Fruit fly (Drosophila melanogaster) whole organism, embryonic: ENCODE data around the gene CG6962.

Experiments
- ATbp ChIP-seq: fragments of 200-800 bp; sonication (Bioruptor generic); optimal IDR thresholded peaks from 2 replicates; lab custom pipeline; 2017; ENCODE audit warnings: missing biosample characterization, mild to moderate bottlenecking, missing genetic modification characterization, missing genetic modification reagents
- Adf1 ChIP-seq: fragments of 200-800 bp; sonication (Bioruptor generic); IDR thresholded peaks from 2 replicates; pipeline ENCODE4 v1.3.6; 2022; ENCODE audit warnings: missing biosample characterization, missing genetic modification characterization
- Antp ChIP-seq: fragments of 200-800 bp; sonication (Bioruptor generic); optimal IDR thresholded peaks from 3 replicates; lab custom pipeline; 2016; ENCODE audit warnings: missing biosample characterization, missing genetic modification characterization
- B-H1 ChIP-seq: fragments of 200-800 bp; sonication (Bioruptor generic); IDR thresholded peaks from 3 replicates; pipeline ENCODE4 v1.3.6; 2022; ENCODE audit warnings: missing biosample characterization, missing genetic modification characterization
- BEAF-32 ChIP-seq: fragments of 200-800 bp; sonication (Bioruptor generic); optimal IDR thresholded peaks from 3 replicates; lab custom pipeline; 2017; ENCODE audit warnings: missing biosample characterization, missing genetic modification characterization, mild to moderate bottlenecking, moderate library complexity, missing genetic modification reagents
- CG1024 ChIP-seq: fragments of 200-800 bp; sonication (Bioruptor generic); IDR thresholded peaks from 2 replicates; pipeline ENCODE4 v1.3.6; 2022; ENCODE audit warnings: missing biosample characterization, missing genetic modification characterization
- CG10462 ChIP-seq: fragments of 200-800 bp; sonication (Bioruptor generic); optimal IDR thresholded peaks from 2 replicates; lab custom pipeline; 2016; ENCODE audit warnings: missing biosample characterization, missing genetic modification characterization
- CG10543 ChIP-seq: fragments of 200-800 bp; sonication (Bioruptor generic); optimal IDR thresholded peaks from 3 replicates; lab custom pipeline; 2017; ENCODE audit warnings: missing biosample characterization, mild to moderate bottlenecking, missing genetic modification characterization, moderate library complexity
- CG10979 ChIP-seq: fragments of 200-800 bp; sonication (Bioruptor generic); optimal IDR thresholded peaks from 2 replicates; lab custom pipeline; 2018; ENCODE audit warnings: missing biosample characterization, mild to moderate bottlenecking, missing genetic modification characterization, moderate library complexity
- CG11398 ChIP-seq: fragments of 200-800 bp; sonication (Bioruptor generic); optimal IDR thresholded peaks from 2 replicates; lab custom pipeline; 2016; ENCODE audit warnings: missing biosample characterization, missing genetic modification characterization
- CG15696 ChIP-seq: fragments of 200-800 bp; sonication (Bioruptor generic); optimal IDR thresholded peaks from 2 replicates; lab custom pipeline; 2019; ENCODE audit warnings: missing biosample characterization, mild to moderate bottlenecking, missing genetic modification characterization, moderate library complexity
- CG16863 ChIP-seq: fragments of 200-800 bp; sonication (Bioruptor generic); optimal IDR thresholded peaks from 3 replicates; lab custom pipeline; 2016; ENCODE audit warnings: missing biosample characterization, missing genetic modification characterization
- CG18476 ChIP-seq: fragments of 200-800 bp; sonication (Bioruptor generic); optimal IDR thresholded peaks from 2 replicates; lab custom pipeline; 2016; ENCODE audit warnings: missing biosample characterization, mild to moderate bottlenecking, missing genetic modification characterization
- CG2120 ChIP-seq: fragments of 200-800 bp; sonication (Bioruptor generic); optimal IDR thresholded peaks from 3 replicates; lab custom pipeline; 2016; ENCODE audit warnings: missing biosample characterization, missing genetic modification characterization
- CG30431 ChIP-seq: fragments of 200-800 bp; sonication (Bioruptor generic); optimal IDR thresholded peaks from 2 replicates; lab custom pipeline; 2017; ENCODE audit warnings: missing biosample characterization, missing genetic modification characterization
- CG32767 ChIP-seq: fragments of 200-800 bp; sonication (Bioruptor generic); IDR thresholded peaks from 2 replicates; pipeline ENCODE4 v1.3.6; 2022; ENCODE audit warnings: missing biosample characterization, missing genetic modification characterization
- CG3838 ChIP-seq: fragments of 200-800 bp; sonication (Bioruptor generic); optimal IDR thresholded peaks from 3 replicates; lab custom pipeline; 2016; ENCODE audit warnings: missing biosample characterization, missing genetic modification characterization
- CG4360 ChIP-seq: fragments of 200-800 bp; sonication (Bioruptor generic); IDR thresholded peaks from 2 replicates; pipeline ENCODE4 v1.3.6; 2022; ENCODE audit warnings: missing biosample characterization, missing genetic modification characterization
- CG6765 ChIP-seq: fragments of 200-800 bp; sonication (Bioruptor generic); optimal IDR thresholded peaks from 3 replicates; lab custom pipeline; 2017; ENCODE audit warnings: missing biosample characterization, mild to moderate bottlenecking, missing genetic modification characterization
- CG7372 ChIP-seq: fragments of 200-800 bp; sonication (Bioruptor generic); IDR thresholded peaks from 2 replicates; pipeline ENCODE4 v1.3.6; 2022; ENCODE audit warnings: missing biosample characterization, missing genetic modification characterization
- CG7928 ChIP-seq: fragments of 200-800 bp; sonication (Bioruptor generic); optimal IDR thresholded peaks from 2 replicates; lab custom pipeline; 2017; ENCODE audit warnings: missing biosample characterization, mild to moderate bottlenecking, missing genetic modification characterization
- CrebB ChIP-seq: fragments of 200-800 bp; sonication (Bioruptor generic); optimal IDR thresholded peaks from 3 replicates; lab custom pipeline; 2018; ENCODE audit warnings: missing biosample characterization, mild to moderate bottlenecking, missing genetic modification characterization
- Fer2 ChIP-seq: fragments of 200-800 bp; sonication (Bioruptor generic); optimal IDR thresholded peaks from 2 replicates; lab custom pipeline; 2018; ENCODE audit warnings: missing biosample characterization, mild to moderate bottlenecking, missing genetic modification characterization, moderate library complexity
- Lhr ChIP-seq: fragments of 200-800 bp; sonication (Bioruptor generic); optimal IDR thresholded peaks from 3 replicates; lab custom pipeline; 2017; ENCODE audit warnings: mild to moderate bottlenecking, missing biosample characterization, missing genetic modification reagents, missing genetic modification characterization
- Med ChIP-seq: fragments of 200-800 bp; sonication (Bioruptor generic); peaks from one replicate; lab custom pipeline; 2016; ENCODE audit warnings: missing biosample characterization, missing genetic modification characterization, mild to moderate bottlenecking, inconsistent platforms, moderate library complexity
- NC2β ChIP-seq: fragments of 200-800 bp; sonication (Bioruptor generic); optimal IDR thresholded peaks from 2 replicates; lab custom pipeline; 2016; ENCODE audit warnings: missing biosample characterization, missing genetic modification characterization
- Pdp1 ChIP-seq, 2 experiments: fragments of 200-800 bp; sonication (Bioruptor generic); optimal IDR thresholded peaks; 3 replicates each; lab custom pipeline; 2016; ENCODE audit warnings: missing biosample characterization in 2 of 2, missing genetic modification characterization in 2 of 2, mild to moderate bottlenecking in 1 of 2, moderate library complexity in 1 of 2
- Ssrp ChIP-seq: fragments of 200-800 bp; sonication (Bioruptor generic); optimal IDR thresholded peaks from 2 replicates; lab custom pipeline; 2018; ENCODE audit warnings: missing biosample characterization, mild to moderate bottlenecking, missing genetic modification characterization, moderate library complexity
- Stat92E ChIP-seq, 3 experiments: fragments of >200 bp in 2 of 3; fragments of 200-800 bp in 1 of 3; sonication (Bioruptor generic) in 1 of 3; optimal IDR thresholded peaks; 2 replicates each; lab custom pipeline; 2017 to 2019; ENCODE audit warnings: missing biosample characterization in 3 of 3, missing genetic modification characterization in 3 of 3, mild to moderate bottlenecking in 1 of 3, moderate library complexity in 1 of 3
- chinmo ChIP-seq: fragments of 200-800 bp; sonication (Bioruptor generic); IDR thresholded peaks from 4 replicates; pipeline ENCODE4 v1.3.6; 2022; ENCODE audit warnings: missing biosample characterization, missing genetic modification characterization; ENCODE audit not compliant: partially characterized antibody
- danr ChIP-seq: fragments of 200-800 bp; sonication (Bioruptor generic); IDR thresholded peaks from 2 replicates; pipeline ENCODE4 v1.3.6; 2022; ENCODE audit warnings: missing biosample characterization, missing genetic modification characterization
- esg ChIP-seq: fragments of 200-800 bp; sonication (Bioruptor generic); conservative IDR thresholded peaks from 2 replicates; pipeline ENCODE4 v1.3.6; 2022; ENCODE audit warnings: missing biosample characterization, missing genetic modification characterization
- fd96Cb ChIP-seq: fragments of 200-800 bp; sonication (Bioruptor generic); optimal IDR thresholded peaks from 2 replicates; lab custom pipeline; 2018; ENCODE audit warnings: missing biosample characterization, mild to moderate bottlenecking, missing genetic modification characterization, moderate library complexity
- ftz-f1 ChIP-seq: fragments of 200-800 bp; sonication (Bioruptor generic); optimal IDR thresholded peaks from 2 replicates; lab custom pipeline; 2016; ENCODE audit warnings: missing biosample characterization, missing genetic modification characterization
- gem ChIP-seq: fragments of 200-800 bp; sonication (Bioruptor generic); optimal IDR thresholded peaks from 2 replicates; lab custom pipeline; 2019; ENCODE audit warnings: missing biosample characterization, mild to moderate bottlenecking, missing genetic modification characterization, moderate library complexity
- gsb-n ChIP-seq: fragments of 200-800 bp; sonication (Bioruptor generic); optimal IDR thresholded peaks from 3 replicates; lab custom pipeline; 2018; ENCODE audit warnings: missing biosample characterization, mild to moderate bottlenecking, missing genetic modification characterization
- gt ChIP-seq: fragments of 200-800 bp; sonication (Bioruptor generic); IDR thresholded peaks from 2 replicates; pipeline ENCODE4 v1.3.6; 2022; ENCODE audit warnings: missing biosample characterization, missing genetic modification characterization
- kni ChIP-seq: fragments of 200-800 bp; sonication (Bioruptor generic); optimal IDR thresholded peaks from 3 replicates; lab custom pipeline; 2017; ENCODE audit warnings: mild to moderate bottlenecking, missing biosample characterization, missing genetic modification reagents, missing genetic modification characterization
- mam ChIP-seq: fragments of 200-800 bp; sonication (Bioruptor generic); optimal IDR thresholded peaks from 3 replicates; lab custom pipeline; 2016; ENCODE audit warnings: missing biosample characterization, missing genetic modification characterization
- odd ChIP-seq: fragments of 200-800 bp; sonication (Bioruptor generic); optimal IDR thresholded peaks from 2 replicates; lab custom pipeline; 2017; ENCODE audit warnings: missing biosample characterization, mild to moderate bottlenecking, missing genetic modification characterization
- pfk ChIP-seq: fragments of 200-800 bp; sonication (Bioruptor generic); optimal IDR thresholded peaks from 2 replicates; lab custom pipeline; 2018; ENCODE audit warnings: missing biosample characterization, mild to moderate bottlenecking, missing genetic modification characterization, moderate library complexity
- scrt ChIP-seq: fragments of 200-800 bp; sonication (Bioruptor generic); optimal IDR thresholded peaks from 2 replicates; lab custom pipeline; 2018; ENCODE audit warnings: missing biosample characterization, mild to moderate bottlenecking, missing genetic modification characterization, moderate library complexity
- sqz ChIP-seq: fragments of 200-800 bp; sonication (Bioruptor generic); optimal IDR thresholded peaks from 3 replicates; lab custom pipeline; 2018; ENCODE audit warnings: missing biosample characterization, mild to moderate bottlenecking, missing genetic modification characterization
- sr ChIP-seq: fragments of 200-800 bp; sonication (Bioruptor generic); IDR thresholded peaks from 3 replicates; pipeline ENCODE4 v1.3.6; 2022; ENCODE audit warnings: missing biosample characterization, missing genetic modification characterization
- tna ChIP-seq: fragments of 200-800 bp; sonication (Bioruptor generic); IDR thresholded peaks from 2 replicates; pipeline ENCODE4 v1.3.6; 2022; ENCODE audit warnings: missing biosample characterization, missing genetic modification characterization; ENCODE audit not compliant: partially characterized antibody
- toy ChIP-seq: fragments of 200-800 bp; sonication (Bioruptor generic); IDR thresholded peaks from 2 replicates; pipeline ENCODE4 v1.3.6; 2022; ENCODE audit warnings: missing biosample characterization, missing genetic modification characterization
- vnd ChIP-seq: fragments of 200-800 bp; sonication (Bioruptor generic); IDR thresholded peaks from 3 replicates; pipeline ENCODE4 v1.3.6; 2022; ENCODE audit warnings: missing biosample characterization, missing genetic modification characterization; ENCODE audit not compliant: partially characterized antibody
- vvl ChIP-seq: fragments of 200-800 bp; sonication (Bioruptor generic); IDR thresholded peaks from 2 replicates; pipeline ENCODE4 v1.3.6; 2022; ENCODE audit warnings: missing biosample characterization, missing genetic modification characterization

Gene CG6962

DNA sequence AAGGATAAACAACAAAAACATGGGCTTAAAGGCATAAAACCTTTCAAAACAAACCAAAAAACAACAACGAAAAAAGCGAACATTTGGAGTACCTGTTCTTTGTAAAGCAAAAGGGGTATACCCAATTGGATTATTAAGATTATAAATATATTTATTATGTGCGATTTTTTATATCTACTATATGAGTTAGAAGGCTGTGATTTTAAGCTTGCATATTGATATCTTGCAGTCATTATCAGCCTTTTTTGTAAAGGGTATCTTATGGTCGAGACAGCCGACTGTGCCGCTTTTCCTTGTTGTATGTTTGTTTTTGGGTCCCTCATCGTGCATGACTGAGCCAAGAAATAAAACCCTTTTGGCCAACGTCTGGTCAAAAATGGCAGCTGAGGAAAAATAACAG, 9.6 kb downstream of the CG6962 start (continued):
- TF ChIP-seq esg, result no peak; the same call in 1 of the 2 replicates
- TF ChIP-seq CG11398 (GFP tag; lab: Kevin White, UChicago), result no peak
- TF ChIP-seq tna (GFP tag; lab: Robert Waterston, UW), result no peak
- no peak for TF ChIP-seq CrebB (tag; lab: Kevin White, UChicago)
- no peak for TF ChIP-seq mam (GFP tag; lab: Kevin White, UChicago)
- no peak for TF ChIP-seq CG18476
- TF ChIP-seq Fer2 (tag; lab: Kevin White, UChicago), result no peak
- peak; percentile 14; the same call in 1 of the 2 replicates for TF ChIP-seq CG32767 (GFP tag; lab: Robert Waterston, UW)
- TF ChIP-seq NC2β (GFP tag; lab: Kevin White, UChicago), result no peak
- TF ChIP-seq CG30431 (GFP tag; lab: Kevin White, UChicago), result no peak
- peak; percentile 40 for TF ChIP-seq scrt (GFP tag; lab: Kevin White, UChicago)
- no peak for TF ChIP-seq Lhr (GFP tag; lab: Kevin White, UChicago)
- no peak for TF ChIP-seq sr
- no peak for TF ChIP-seq toy (GFP tag; lab: Robert Waterston, UW)
- no peak for TF ChIP-seq BEAF-32 (GFP tag; lab: Kevin White, UChicago)
- TF ChIP-seq danr (GFP tag; lab: Robert Waterston, UW), result no peak
- TF ChIP-seq CG7928 (GFP tag; lab: Kevin White, UChicago), result no peak
- peak; percentile 37; the same call in 1 of the 2 replicates for TF ChIP-seq CG1024 (GFP tag; lab: Robert Waterston, UW)
- peak; percentile 63 for TF ChIP-seq CG10979 (tag; lab: Kevin White, UChicago)
- no peak for TF ChIP-seq CG3838 (GFP tag; lab: Kevin White, UChicago)
- peak; percentile 69 for TF ChIP-seq gem (tag; lab: Kevin White, UChicago)
- no peak for TF ChIP-seq gt (GFP tag; lab: Robert Waterston, UW)
- TF ChIP-seq vnd (GFP tag; lab: Robert Waterston, UW), result no peak
- TF ChIP-seq Antp (GFP tag; lab: Kevin White, UChicago), result no peak
- TF ChIP-seq Pdp1 (GFP tag; optimal IDR thresholded peaks at IDR 0.05; lab: Kevin White, UChicago), result peak in 1 of 2 experiments; percentile 18
- TF ChIP-seq CG2120, result peak; percentile 4
- TF ChIP-seq pfk (GFP tag; lab: Kevin White, UChicago), result no peak
- TF ChIP-seq CG6765 (GFP tag; lab: Kevin White, UChicago), result no peak
- TF ChIP-seq odd (GFP tag; lab: Kevin White, UChicago), result no peak

DNA sequence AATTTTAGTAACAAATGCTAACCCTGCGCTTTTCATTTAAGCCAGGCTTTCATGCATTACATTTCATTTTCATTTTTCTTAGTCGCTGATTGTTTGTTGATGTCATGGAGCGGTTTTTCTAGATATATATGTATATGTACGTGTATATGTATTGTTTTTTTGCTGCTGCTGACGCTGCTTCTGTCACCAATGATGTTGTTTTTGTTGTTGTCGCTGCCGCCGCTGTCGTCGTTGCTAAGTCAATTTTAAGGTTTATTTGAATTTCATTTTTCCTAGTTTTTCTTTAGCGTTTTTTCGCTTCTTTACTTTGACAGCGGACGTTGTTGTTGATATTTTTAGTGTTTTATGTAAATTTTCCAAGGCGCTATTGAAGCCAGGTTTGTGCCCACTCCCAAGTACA, 12.2 kb downstream of the CG6962 start:
- TF ChIP-seq ATbp (GFP tag; lab: Kevin White, UChicago), result peak; percentile 11
- peak; percentile 50 for TF ChIP-seq Adf1
- TF ChIP-seq ftz-f1, result no peak
- TF ChIP-seq CG4360 (GFP tag; lab: Robert Waterston, UW), result peak; percentile 60
- no peak for TF ChIP-seq fd96Cb
- no peak for TF ChIP-seq Lhr (GFP tag; lab: Kevin White, UChicago)
- no peak for TF ChIP-seq Stat92E (GFP tag; optimal IDR thresholded peaks at IDR 0.05; lab: Kevin White, UChicago)
- TF ChIP-seq gsb-n, result no peak
- peak; percentile 5 for TF ChIP-seq Med
- 0 out of 4 replicates have a peak, but pooled peaks have one; percentile 47 for TF ChIP-seq chinmo (GFP tag; lab: Robert Waterston, UW)
- TF ChIP-seq B-H1 (GFP tag; lab: Robert Waterston, UW), result 0 out of 3 replicates have a peak, but pooled peaks have one; percentile 4
- TF ChIP-seq Ssrp (tag; lab: Kevin White, UChicago), result no peak
- no peak for TF ChIP-seq CG7372 (GFP tag; lab: Robert Waterston, UW)
- TF ChIP-seq CG10543, result no peak
- no peak for TF ChIP-seq CG16863 (GFP tag; lab: Kevin White, UChicago)
- TF ChIP-seq CG15696, result no peak
- no peak for TF ChIP-seq CG10462 (GFP tag; lab: Kevin White, UChicago)
- TF ChIP-seq vvl (GFP tag; lab: Robert Waterston, UW), result 0 out of 2 replicates have a peak, but pooled peaks have one; percentile 74
- TF ChIP-seq kni (GFP tag; lab: Kevin White, UChicago), result peak; percentile 11
- TF ChIP-seq sqz (GFP tag; lab: Kevin White, UChicago), result peak; percentile 18
